Worm (Caenorhabditis elegans): ENCODE data around the gene enee-1.
A peak's percentile ranks its signal among the peaks of the same experiment; 100 is the strongest.

Gene enee-1

DNA sequence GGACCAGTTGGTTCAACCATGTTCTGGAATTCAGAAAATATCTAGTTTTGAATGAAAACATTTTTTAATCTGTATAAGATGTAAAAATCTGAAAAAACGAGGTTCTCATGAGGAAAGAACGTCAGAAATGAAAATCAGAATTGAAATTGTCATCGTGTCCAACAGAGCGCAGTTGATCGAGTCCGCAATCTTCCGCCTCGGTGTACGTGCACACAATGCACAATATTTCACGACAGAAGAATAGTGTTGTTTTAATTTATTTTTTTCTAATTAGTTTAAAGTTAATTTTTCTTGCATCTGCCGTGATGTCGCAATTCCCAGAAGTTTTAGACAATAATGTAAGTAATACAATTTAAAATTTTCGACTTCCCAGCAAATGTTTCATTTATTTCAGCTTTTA, 19.2 kb downstream of the enee-1 start, which contains the start of gene nfyc-1 (continued):
- TF ChIP-seq elt-3 (tag; optimal IDR thresholded peaks at IDR 0.05) (peak in 1 of 6 experiments; percentile 47), lin-15B (tag; optimal IDR thresholded peaks at IDR 0.05) (peak; percentile 84), hlh-17 (GFP tag; optimal IDR thresholded peaks at IDR 0.05; ENCODE audit: borderline replicate concordance) (no peak), unc-98 (GFP tag; IDR thresholded peaks at IDR 0.05) (no peak), ceh-8 (GFP tag; optimal IDR thresholded peaks at IDR 0.05) (no peak), nhr-90 (tag; optimal IDR thresholded peaks at IDR 0.05; ENCODE audit: poor library complexity) (peak; percentile 29), nhr-85 (tag) (peak; percentile 52), nhr-11 (tag; optimal IDR thresholded peaks at IDR 0.05) (no peak), snpc-4 (tag; optimal IDR thresholded peaks at IDR 0.05) (peak; percentile 26), mef-2 (tag; optimal IDR thresholded peaks at IDR 0.05) (no peak), dpl-1 (GFP tag; optimal IDR thresholded peaks at IDR 0.05) (peak; percentile 62 to 81 (median 71)), fkh-8 (tag; optimal IDR thresholded peaks at IDR 0.05) (peak; percentile 57), aly-2 (tag; optimal IDR thresholded peaks at IDR 0.05) (no peak), lsy-2 (tag; optimal IDR thresholded peaks at IDR 0.05) (peak; percentile 75 to 88), fkh-4 (tag; optimal IDR thresholded peaks at IDR 0.05; ENCODE audit: borderline replicate concordance) (no peak), egl-27 (tag; optimal IDR thresholded peaks at IDR 0.05) (no peak), snu-23 (GFP tag; optimal IDR thresholded peaks at IDR 0.05) (peak; percentile 83), C04F5.9 (tag; optimal IDR thresholded peaks at IDR 0.05) (peak; percentile 21), lin-14 (GFP tag; optimal IDR thresholded peaks at IDR 0.05) (no peak), efl-3 (GFP tag; optimal IDR thresholded peaks at IDR 0.05) (no peak), sptf-1 (tag; optimal IDR thresholded peaks at IDR 0.05) (no peak), nhr-28 (tag; optimal IDR thresholded peaks at IDR 0.05) (no peak), C34B4.2 (tag; optimal IDR thresholded peaks at IDR 0.05) (no peak), sup-37 (GFP tag; optimal IDR thresholded peaks at IDR 0.05) (no peak), nhr-76 (tag; optimal IDR thresholded peaks at IDR 0.05) (no peak), F16B12.6 (tag; optimal IDR thresholded peaks at IDR 0.05) (peak; percentile 95), egl-13 (tag; optimal IDR thresholded peaks at IDR 0.05) (peak; percentile 8), lin-35 (GFP tag; optimal IDR thresholded peaks at IDR 0.05) (peak; percentile 76 to 86), efl-1 (optimal IDR thresholded peaks at IDR 0.05) (peak; percentile 77 to 78), efl-1 (GFP tag; optimal IDR thresholded peaks at IDR 0.05 in 1 of 2) (peak; percentile 80 to 96), pax-3 (tag; optimal IDR thresholded peaks at IDR 0.05) (no peak)

DNA sequence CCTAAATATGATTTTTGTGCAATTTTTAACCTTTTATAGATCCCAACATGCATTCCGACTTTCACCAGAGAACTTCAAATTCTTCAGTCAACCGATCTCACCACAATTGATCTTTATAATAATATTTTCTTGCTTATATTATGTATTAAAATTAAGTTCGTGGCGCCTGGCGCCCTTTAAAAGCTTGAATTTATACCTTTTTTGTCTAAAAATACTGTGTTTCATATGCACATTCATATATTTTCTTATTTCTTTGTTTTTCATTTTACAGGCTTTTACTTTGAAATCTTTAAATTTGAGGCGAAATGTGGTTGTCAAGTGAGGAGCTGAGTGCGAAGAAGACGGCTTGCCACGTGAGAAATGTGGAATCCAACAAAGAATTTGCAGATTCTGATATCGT, 20.3 kb downstream of the enee-1 start, which contains the start of gene rpoa-49:
Gene rpoa-49, plus strand, starts transcription at position 301 of the 400 bp plus-strand sequence.
- no peak for TF ChIP-seq C34B4.2 (tag; optimal IDR thresholded peaks at IDR 0.05)
- TF ChIP-seq unc-86 (tag; optimal IDR thresholded peaks at IDR 0.05), result no peak
- no peak for TF ChIP-seq lin-39 (tag; optimal IDR thresholded peaks at IDR 0.05)
- no peak for TF ChIP-seq fkh-10 (GFP tag; optimal IDR thresholded peaks at IDR 0.05)
- no peak for TF ChIP-seq fos-1 (tag; optimal IDR thresholded peaks at IDR 0.05)
- TF ChIP-seq tlp-1 (tag; optimal IDR thresholded peaks at IDR 0.05), result no peak
- TF ChIP-seq nhr-20 (tag; optimal IDR thresholded peaks at IDR 0.05), result no peak
- no peak for TF ChIP-seq dpl-1 (GFP tag; optimal IDR thresholded peaks at IDR 0.05)
- no peak for TF ChIP-seq nhr-11 (tag; optimal IDR thresholded peaks at IDR 0.05)
- no peak for TF ChIP-seq rnt-1 (tag; optimal IDR thresholded peaks at IDR 0.05)
- no peak for TF ChIP-seq nhr-47 (tag; optimal IDR thresholded peaks at IDR 0.05)

DNA sequence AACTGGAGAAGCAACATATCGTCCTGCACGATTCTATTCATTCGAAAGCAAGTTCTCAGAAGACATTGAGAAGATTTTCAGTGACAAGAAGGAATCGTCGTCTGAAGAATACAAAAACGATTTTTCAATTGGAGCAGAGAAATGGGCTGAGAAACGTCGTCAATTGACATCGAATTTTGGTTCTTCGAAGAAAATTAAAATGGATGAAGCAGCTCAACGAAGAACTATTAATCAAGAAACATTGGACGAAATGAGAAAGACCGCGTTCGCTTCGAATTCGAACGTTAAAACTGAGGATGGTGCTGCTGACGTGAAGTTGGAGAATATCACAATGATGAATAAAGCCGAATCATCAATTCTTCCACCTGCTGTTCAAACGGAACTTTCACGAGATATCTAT, 21.6 kb downstream of the enee-1 start, which contains the start of gene rpt-4:
Gene rpt-4, minus strand, starts transcription at position 101 of the 400 bp plus-strand sequence.
- TF ChIP-seq nhr-85 (tag) (peak; percentile 59), nhr-19 (GFP tag; conservative IDR thresholded peaks at IDR 0.05) (no peak), nhr-71 (tag; optimal IDR thresholded peaks at IDR 0.05) (no peak), elt-3 (tag; optimal IDR thresholded peaks at IDR 0.05) (no peak)
